Fruit fly (Drosophila melanogaster) S2 (cell line): ENCODE measurements around the gene CG44426.

Experiments
- CG8478 ChIP-seq: fragments of >200 bp; optimal IDR thresholded peaks from 2 replicates; lab custom pipeline; 2018
- CTCF ChIP-seq, 2 experiments: fragments of >200 bp; optimal IDR thresholded peaks; 2 replicates each; lab custom pipeline; 2018

DNA sequence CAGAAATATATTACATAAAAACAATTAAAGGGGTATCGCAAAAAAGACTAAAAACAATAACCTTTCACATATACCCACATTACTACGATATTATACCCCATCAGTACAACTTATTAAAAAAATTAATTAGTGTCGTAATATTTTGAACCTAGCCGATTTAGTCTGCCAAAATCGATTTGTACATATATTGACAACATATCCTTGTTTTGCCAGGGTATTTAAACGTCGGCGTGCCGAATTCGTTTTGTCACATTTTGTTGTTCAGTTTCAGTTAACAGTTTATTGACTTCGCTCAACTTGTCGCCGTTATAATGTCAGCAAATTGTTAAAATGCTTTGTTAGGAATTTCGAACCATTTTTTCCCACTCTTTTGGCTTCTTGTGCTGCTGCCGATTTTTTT lies 29.8 kb upstream of the CG44426 start:
- TF ChIP-seq CG8478 (lab: Kevin White, UChicago) (no peak), CTCF (optimal IDR thresholded peaks at IDR 0.05; lab: Kevin White, UChicago) (no peak)
